Worm (Caenorhabditis elegans): ENCODE results near the gene mmad-1.

Gene mmad-1

DNA sequence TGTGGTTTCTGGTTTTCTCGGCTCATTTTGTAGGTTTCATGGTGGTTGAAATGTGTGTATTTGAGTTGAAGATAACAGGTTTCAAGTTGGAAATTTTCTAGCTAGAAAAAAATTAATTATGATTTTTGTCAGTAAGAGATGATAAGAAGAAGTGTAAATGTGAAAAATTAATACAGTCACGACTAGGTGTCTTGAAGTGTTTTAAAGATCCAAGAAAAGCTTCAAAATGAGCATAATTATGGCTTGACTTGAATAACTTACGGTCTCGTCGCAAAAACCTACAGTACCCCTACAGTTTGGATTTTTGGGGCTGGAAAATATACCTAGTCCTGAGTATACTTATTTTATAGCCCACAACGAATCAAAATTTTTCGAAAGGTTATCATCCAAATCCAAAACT, 21.5 kb upstream of the mmad-1 start, which contains the start of gene exc-12:
exc-12 (minus strand) TSS at position 101 of the 400 bp plus-strand sequence.
- no peak for TF ChIP-seq unc-62 (GFP tag; optimal IDR thresholded peaks at IDR 0.05)
- TF ChIP-seq hmg-11 (tag; optimal IDR thresholded peaks at IDR 0.05): no peak
- TF ChIP-seq daf-12 (tag; optimal IDR thresholded peaks at IDR 0.05): no peak
- no peak for TF ChIP-seq nhr-11 (tag; optimal IDR thresholded peaks at IDR 0.05)
- no peak for TF ChIP-seq ceh-9 (tag; optimal IDR thresholded peaks at IDR 0.05)
- TF ChIP-seq fkh-10 (GFP tag; optimal IDR thresholded peaks at IDR 0.05): no peak
- TF ChIP-seq ceh-82 (tag; optimal IDR thresholded peaks at IDR 0.05): no peak
- TF ChIP-seq nfya-1 (tag; optimal IDR thresholded peaks at IDR 0.05; ENCODE audit: insufficient read depth): no peak
- no peak for TF ChIP-seq nhr-28 (tag; optimal IDR thresholded peaks at IDR 0.05)
- TF ChIP-seq nhr-12 (tag; optimal IDR thresholded peaks at IDR 0.05): no peak
- no peak for TF ChIP-seq jun-1 (tag; optimal IDR thresholded peaks at IDR 0.05)
- TF ChIP-seq elt-1 (tag; optimal IDR thresholded peaks at IDR 0.05): no peak
- no peak for TF ChIP-seq nhr-76 (tag; optimal IDR thresholded peaks at IDR 0.05)

ce11 chrIII:13565972-13566371, 17.2 kb upstream of the mmad-1 start:
- peak; percentile 30 for TF ChIP-seq nfya-1 (tag; optimal IDR thresholded peaks at IDR 0.05; ENCODE audit: insufficient read depth)
- TF ChIP-seq elt-3 (tag; optimal IDR thresholded peaks at IDR 0.05): no peak
- TF ChIP-seq hmg-11 (tag; optimal IDR thresholded peaks at IDR 0.05): peak; percentile 10

ce11 chrIII:13564929-13565328, 16.1 kb upstream of the mmad-1 start, which contains the start of gene aldo-1:
Gene aldo-1 (minus strand): TSS chrIII:13564937.
- TF ChIP-seq unc-62 (GFP tag; optimal IDR thresholded peaks at IDR 0.05) (no peak), pqm-1 (tag; optimal IDR thresholded peaks at IDR 0.05) (no peak), hmg-11 (tag; optimal IDR thresholded peaks at IDR 0.05) (peak; percentile 59), elt-2 (tag; optimal IDR thresholded peaks at IDR 0.05) (no peak), nfya-1 (tag; optimal IDR thresholded peaks at IDR 0.05; ENCODE audit: insufficient read depth) (peak; percentile 64), egl-5 (tag; optimal IDR thresholded peaks at IDR 0.05) (peak; percentile 34), mdl-1 (tag; optimal IDR thresholded peaks at IDR 0.05) (no peak), lin-15B (tag; optimal IDR thresholded peaks at IDR 0.05) (peak; percentile 5), fkh-10 (GFP tag; optimal IDR thresholded peaks at IDR 0.05) (peak; percentile 27), ama-1 (optimal IDR thresholded peaks at IDR 0.05) (no peak), snpc-4 (tag; optimal IDR thresholded peaks at IDR 0.05) (peak; percentile 19), lin-39 (tag; optimal IDR thresholded peaks at IDR 0.05) (peak; percentile 2), nhr-237 (tag; optimal IDR thresholded peaks at IDR 0.05) (no peak), nhr-12 (tag; optimal IDR thresholded peaks at IDR 0.05) (no peak), ceh-28 (tag; optimal IDR thresholded peaks at IDR 0.05) (no peak)

- TF ChIP-seq nhr-43 (tag; optimal IDR thresholded peaks at IDR 0.05; ENCODE audit: poor library complexity, severe bottlenecking): no peak
- no peak for TF ChIP-seq elt-2 (tag; optimal IDR thresholded peaks at IDR 0.05)
- no peak for TF ChIP-seq ama-1 (optimal IDR thresholded peaks at IDR 0.05)
- no peak for TF ChIP-seq nhr-23 (tag; optimal IDR thresholded peaks at IDR 0.05)
- no peak for TF ChIP-seq nhr-67 (tag; optimal IDR thresholded peaks at IDR 0.05)
- no peak for TF ChIP-seq fos-1 (tag; optimal IDR thresholded peaks at IDR 0.05)
- no peak for TF ChIP-seq nhr-76 (tag; optimal IDR thresholded peaks at IDR 0.05)
- TF ChIP-seq fkh-10 (GFP tag; optimal IDR thresholded peaks at IDR 0.05): no peak
- no peak for TF ChIP-seq ceh-28 (tag; optimal IDR thresholded peaks at IDR 0.05)
- TF ChIP-seq nfya-1 (tag; optimal IDR thresholded peaks at IDR 0.05; ENCODE audit: insufficient read depth): no peak
- no peak for TF ChIP-seq nhr-25 (tag; optimal IDR thresholded peaks at IDR 0.05)
- TF ChIP-seq elt-3 (tag; optimal IDR thresholded peaks at IDR 0.05): no peak
- TF ChIP-seq nhr-237 (tag; optimal IDR thresholded peaks at IDR 0.05): no peak
- TF ChIP-seq ceh-82 (tag; optimal IDR thresholded peaks at IDR 0.05): no peak
- no peak for TF ChIP-seq skn-1 (tag; optimal IDR thresholded peaks at IDR 0.05)
- TF ChIP-seq egl-27 (tag; optimal IDR thresholded peaks at IDR 0.05): no peak
- no peak for TF ChIP-seq aly-2 (tag; optimal IDR thresholded peaks at IDR 0.05)
Measured at ce11 chrIII:13563583-13563982, 14.8 kb upstream of the mmad-1 start.

DNA sequence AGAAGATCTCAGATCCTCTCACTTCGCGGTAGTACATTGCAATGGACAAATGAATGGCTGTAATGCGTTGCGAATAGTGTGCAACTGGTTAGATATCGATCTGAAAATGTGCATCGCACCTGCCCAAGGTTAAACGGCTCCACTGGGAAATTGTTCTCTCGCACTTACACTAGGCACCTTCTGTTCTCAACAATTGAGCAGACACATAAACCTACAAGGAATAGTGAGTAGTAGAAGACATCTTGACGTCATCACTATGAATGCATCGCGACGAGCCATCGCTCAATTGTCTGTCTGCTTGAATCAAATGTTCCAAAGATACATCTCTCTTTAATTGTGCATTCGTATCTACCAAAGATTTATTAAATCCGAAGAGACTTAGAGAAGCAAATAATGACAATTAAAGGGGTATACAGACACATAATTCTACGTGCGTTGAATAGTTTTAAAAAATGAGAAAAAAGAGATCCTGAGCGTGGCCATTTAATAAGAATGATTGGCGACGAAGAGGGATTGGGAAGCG, 14.3 kb upstream of the mmad-1 start, which contains the start of gene T05D4.2:
T05D4.2 (minus strand) TSS at position 83 of the 523 bp plus-strand sequence.
- TF ChIP-seq ceh-82 (tag; optimal IDR thresholded peaks at IDR 0.05): peak; percentile 30
- TF ChIP-seq egl-5 (tag; optimal IDR thresholded peaks at IDR 0.05): no peak
- peak; percentile 92 for TF ChIP-seq ama-1 (optimal IDR thresholded peaks at IDR 0.05)
